Fruit fly (Drosophila melanogaster): Measurements from ENCODE around the gene CG3638.

- TF ChIP-seq Hr3 (GFP tag; optimal IDR thresholded peaks at IDR 0.05) (no peak), dmrt11E (tag; optimal IDR thresholded peaks at IDR 0.05) (no peak), luna (GFP tag; optimal IDR thresholded peaks at IDR 0.05) (no peak), H15 (GFP tag; IDR thresholded peaks at IDR 0.05) (no peak)
These were observed 16.5 kb upstream of the CG3638 start for dm6 chrX:1252961-1253360.

Data from whole organism, embryonic.